Worm (Caenorhabditis elegans): Measurements from ENCODE around the gene F37A4.2.

Gene F37A4.2

ce11 chrIII:6713266-6713665 is 9.0 kb upstream of the F37A4.2 start, which contains the start of gene F37A4.4:
Gene F37A4.4, plus strand, starts transcription at chrIII:6713566.
- TF ChIP-seq nfya-1 (tag; optimal IDR thresholded peaks at IDR 0.05) (no peak), hlh-8 (tag; optimal IDR thresholded peaks at IDR 0.05) (no peak), ref-2 (tag; optimal IDR thresholded peaks at IDR 0.05) (no peak), elt-2 (tag; optimal IDR thresholded peaks at IDR 0.05) (no peak), Y22D7AL.16 (tag; optimal IDR thresholded peaks at IDR 0.05) (no peak), ceh-2 (tag; optimal IDR thresholded peaks at IDR 0.05) (no peak), odd-2 (tag; optimal IDR thresholded peaks at IDR 0.05) (no peak), sox-2 (GFP tag; IDR thresholded peaks at IDR 0.05) (no peak), pqm-1 (tag; optimal IDR thresholded peaks at IDR 0.05) (no peak), gmeb-2 (tag; optimal IDR thresholded peaks at IDR 0.05) (no peak), K09A11.1 (tag; optimal IDR thresholded peaks at IDR 0.05; ENCODE audit: insufficient read depth) (no peak)

DNA sequence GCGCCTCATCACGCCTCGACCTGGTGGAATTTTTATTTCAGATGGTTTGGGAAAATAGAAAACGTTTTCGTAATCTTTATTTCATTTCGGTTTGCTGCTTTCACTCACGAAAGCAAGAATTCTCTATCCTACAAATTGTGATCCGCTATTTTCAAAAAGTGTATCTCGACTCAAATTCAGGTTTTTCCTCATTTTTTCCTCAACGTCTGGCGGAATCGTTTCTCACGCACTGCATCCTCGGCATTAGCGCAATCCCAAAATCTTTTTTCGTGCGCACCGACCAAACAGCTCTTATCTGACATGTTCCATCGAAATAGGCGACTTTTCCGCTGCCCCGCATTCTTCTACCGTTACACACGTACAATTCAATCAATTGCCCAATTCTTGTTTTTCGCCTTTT is 4.0 kb upstream of the F37A4.2 start, which contains the start of gene F37A4.3:
F37A4.3 (plus strand) TSS at position 301 of the 400 bp plus-strand sequence.
- TF ChIP-seq Y22D7AL.16 (tag; optimal IDR thresholded peaks at IDR 0.05) = no peak

- no peak for TF ChIP-seq ceh-30 (tag; optimal IDR thresholded peaks at IDR 0.05)
- TF ChIP-seq pha-2 (tag; optimal IDR thresholded peaks at IDR 0.05) = no peak
- no peak for TF ChIP-seq fkh-10 (GFP tag; optimal IDR thresholded peaks at IDR 0.05)
- TF ChIP-seq unc-55 (GFP tag; optimal IDR thresholded peaks at IDR 0.05) = no peak
- TF ChIP-seq ceh-18 (tag; optimal IDR thresholded peaks at IDR 0.05) = no peak
- TF ChIP-seq hlh-30 (tag; optimal IDR thresholded peaks at IDR 0.05; ENCODE audit: insufficient read depth) = no peak
- TF ChIP-seq pag-3 (tag; optimal IDR thresholded peaks at IDR 0.05; ENCODE audit: borderline replicate concordance) = no peak
- no peak for TF ChIP-seq ceh-34 (tag; optimal IDR thresholded peaks at IDR 0.05)
- no peak for TF ChIP-seq tbx-2 (tag; optimal IDR thresholded peaks at IDR 0.05)
- TF ChIP-seq nhr-11 (tag; optimal IDR thresholded peaks at IDR 0.05) = no peak
- no peak for TF ChIP-seq pax-1 (tag; optimal IDR thresholded peaks at IDR 0.05)
- TF ChIP-seq K02D7.2 (tag; optimal IDR thresholded peaks at IDR 0.05) = no peak
These were observed 835 bp downstream of the F37A4.2 start, which contains the start of gene F37A4.1 for ce11 chrIII:6723089-6723488. Gene F37A4.1, plus strand, starts transcription at chrIII:6723389.

ce11 chrIII:6725489-6725888 is 3.2 kb downstream of the F37A4.2 start, which contains the start of gene wdr-4:
Gene wdr-4, plus strand, starts transcription at chrIII:6725789.
- TF ChIP-seq elt-2 (tag; optimal IDR thresholded peaks at IDR 0.05) (no peak), pha-2 (tag; optimal IDR thresholded peaks at IDR 0.05) (no peak), syd-9 (tag; optimal IDR thresholded peaks at IDR 0.05) (no peak), lim-6 (tag; optimal IDR thresholded peaks at IDR 0.05) (no peak)

DNA sequence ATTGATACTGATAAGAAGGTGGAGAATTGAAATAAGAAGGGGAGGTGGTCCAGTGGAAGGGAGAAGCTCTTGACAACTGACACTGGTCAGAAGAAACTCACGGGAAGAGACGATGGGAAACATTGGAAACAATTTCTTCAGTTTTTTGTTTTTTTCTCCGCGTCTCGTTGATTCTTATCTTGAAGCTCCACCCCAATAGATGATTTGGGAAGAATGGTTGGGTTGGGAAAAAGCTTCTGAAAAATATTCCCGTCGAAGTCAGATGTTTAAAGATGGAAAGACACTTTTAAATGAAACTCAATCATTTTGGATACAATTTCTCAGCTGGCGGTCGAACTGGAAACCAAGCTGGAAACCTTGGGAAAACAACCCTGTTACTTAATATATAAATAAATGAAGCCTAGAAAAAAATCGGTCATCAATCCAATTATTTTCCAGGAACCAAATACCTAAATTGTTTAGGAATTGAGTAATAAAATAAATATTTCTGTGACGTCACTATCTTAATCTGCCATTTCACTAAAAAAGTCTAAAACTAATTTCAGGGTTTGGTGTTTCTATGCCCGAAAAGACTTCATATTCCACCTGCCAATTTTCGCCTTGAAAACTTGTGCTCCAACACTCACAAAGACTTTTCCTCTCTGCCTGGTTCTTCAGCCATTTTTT is 8.1 kb downstream of the F37A4.2 start, which contains the start of the genes Y102E9.5 and odr-4:
Y102E9.5 (minus strand) TSS at position 101 of the 666 bp plus-strand sequence.
odr-4 (plus strand) TSS at position 616 of the 666 bp plus-strand sequence.
- TF ChIP-seq ztf-16 (tag; optimal IDR thresholded peaks at IDR 0.05) (no peak), ceh-24 (tag; optimal IDR thresholded peaks at IDR 0.05) (no peak), ref-2 (tag; optimal IDR thresholded peaks at IDR 0.05) (no peak), fax-1 (tag; optimal IDR thresholded peaks at IDR 0.05) (no peak), C38D4.7 (GFP tag; optimal IDR thresholded peaks at IDR 0.05) (no peak), tbx-2 (tag; optimal IDR thresholded peaks at IDR 0.05) (no peak)

DNA sequence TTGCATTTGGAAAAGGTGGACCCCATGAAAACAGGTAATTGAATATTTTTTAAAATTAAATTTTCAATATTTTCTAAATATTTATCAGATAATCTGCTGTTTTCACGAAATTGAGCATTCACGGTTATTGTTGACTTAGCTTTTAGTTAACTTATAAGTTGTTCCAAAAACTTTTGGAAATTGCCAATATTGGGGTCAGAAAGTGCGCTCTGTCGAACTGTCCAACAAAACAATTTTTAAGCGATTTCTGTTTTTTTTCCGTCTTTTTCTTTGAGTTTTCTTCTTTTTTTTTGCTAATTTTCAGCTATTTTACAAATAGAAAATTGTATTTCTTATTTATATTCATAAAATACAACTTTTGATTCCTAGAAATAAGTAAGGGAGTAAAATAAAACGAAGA is 9.0 kb downstream of the F37A4.2 start:
- TF ChIP-seq ceh-18 (tag; optimal IDR thresholded peaks at IDR 0.05) = no peak
- TF ChIP-seq gmeb-2 (tag; optimal IDR thresholded peaks at IDR 0.05) = no peak
- TF ChIP-seq nfya-1 (tag; optimal IDR thresholded peaks at IDR 0.05) = no peak
- no peak for TF ChIP-seq hlh-30 (tag; optimal IDR thresholded peaks at IDR 0.05; ENCODE audit: insufficient read depth)
- no peak for TF ChIP-seq sox-4 (tag; optimal IDR thresholded peaks at IDR 0.05)
- TF ChIP-seq fkh-6 (tag; optimal IDR thresholded peaks at IDR 0.05) = no peak
- TF ChIP-seq ceh-19 (GFP tag; optimal IDR thresholded peaks at IDR 0.05) = no peak
- TF ChIP-seq ceh-45 (GFP tag; IDR thresholded peaks at IDR 0.05) = no peak
- no peak for TF ChIP-seq sox-2 (GFP tag; IDR thresholded peaks at IDR 0.05)
- TF ChIP-seq madf-2 (tag; optimal IDR thresholded peaks at IDR 0.05) = no peak
- TF ChIP-seq ttx-3 (tag; optimal IDR thresholded peaks at IDR 0.05) = no peak
- no peak for TF ChIP-seq pha-4 (tag; optimal IDR thresholded peaks at IDR 0.05)
- no peak for TF ChIP-seq elt-2 (tag; optimal IDR thresholded peaks at IDR 0.05)
- TF ChIP-seq ceh-31 (tag; optimal IDR thresholded peaks at IDR 0.05) = no peak
- no peak for TF ChIP-seq pros-1 (tag; optimal IDR thresholded peaks at IDR 0.05)
- TF ChIP-seq ets-4 (tag; optimal IDR thresholded peaks at IDR 0.05) = no peak

All from whole organism, late embryonic.